Worm (Caenorhabditis elegans): ENCODE data around the gene vpat-1.
A peak's percentile ranks its signal among the peaks of the same experiment; 100 is the strongest.

ce11 chrX:1014708-1015107 is 31.3 kb downstream of the vpat-1 start:
- no peak for TF ChIP-seq lin-13 (tag; optimal IDR thresholded peaks at IDR 0.05)
- TF ChIP-seq elt-1 (tag; optimal IDR thresholded peaks at IDR 0.05; ENCODE audit: borderline replicate concordance, insufficient read depth): no peak
- peak; percentile 73 for TF ChIP-seq ces-1 (GFP tag; optimal IDR thresholded peaks at IDR 0.05)
- no peak for TF ChIP-seq elt-3 (tag; optimal IDR thresholded peaks at IDR 0.05)
- no peak for TF ChIP-seq lin-32 (GFP tag; optimal IDR thresholded peaks at IDR 0.05)
- no peak for TF ChIP-seq mab-5 (tag; optimal IDR thresholded peaks at IDR 0.05)

Measured in whole organism, mixed stage, embryonic.